Worm (Caenorhabditis elegans) whole organism, dauer: ENCODE data around the gene cup-14.

Experiments used
- unc-62 ChIP-seq: sonication (generic microtip); optimal IDR thresholded peaks from 2 replicates; lab custom pipeline; 2017; ENCODE audit warnings: missing biosample characterization, missing genetic modification reagents, missing genetic modification characterization

Gene cup-14

ce11 chrII:13815513-13815912 lies 56.5 kb downstream of the cup-14 start:
- no peak for TF ChIP-seq unc-62 (GFP tag; lab: Kevin White, UChicago)

ce11 chrII:13813950-13814349 lies 58.1 kb downstream of the cup-14 start:
- no peak for TF ChIP-seq unc-62 (GFP tag; lab: Kevin White, UChicago)

- no peak for TF ChIP-seq unc-62 (GFP tag; lab: Kevin White, UChicago)
Observed at ce11 chrII:13813413-13813812, 58.6 kb downstream of the cup-14 start.

- no peak for TF ChIP-seq unc-62 (GFP tag; lab: Kevin White, UChicago)
Observed at ce11 chrII:13812335-13812734, 59.7 kb downstream of the cup-14 start.

ce11 chrII:13806269-13806668 lies 65.8 kb downstream of the cup-14 start:
- no peak for TF ChIP-seq unc-62 (GFP tag; lab: Kevin White, UChicago)
